Worm (Caenorhabditis elegans) whole organism, L4 larva: Measurements from ENCODE around the gene sru-48.

Experiments
- F10B5.3 ChIP-seq: sonication (generic microtip); optimal IDR thresholded peaks from 2 replicates; lab custom pipeline; 2016; ENCODE audit warnings: mild to moderate bottlenecking, missing genetic modification characterization, missing compliant biosample characterization
- F26F4.8 ChIP-seq: fragments of 200-800 bp; sonication (Bioruptor generic); conservative IDR thresholded peaks from 2 replicates; pipeline ENCODE4 v1.3.6; 2022; ENCODE audit warnings: missing genetic modification characterization, missing compliant biosample characterization
- F37D6.2 ChIP-seq: sonication (generic microtip); optimal IDR thresholded peaks from 2 replicates; lab custom pipeline; 2016; ENCODE audit warnings: mild to moderate bottlenecking, missing genetic modification characterization, missing compliant biosample characterization
- F44E2.7 ChIP-seq: fragments of 200-800 bp; sonication (Bioruptor generic); IDR thresholded peaks from 2 replicates; pipeline ENCODE4 v2.1.2; 2022; ENCODE audit warnings: missing genetic modification characterization, missing compliant biosample characterization
- R02D3.7 ChIP-seq: fragments of 150-350 bp; sonication (generic microtip); optimal IDR thresholded peaks from 3 replicates; lab custom pipeline; 2014; ENCODE audit warnings: missing biosample characterization, missing genetic modification characterization
- T20F7.1 ChIP-seq: fragments of 200-800 bp; sonication (Bioruptor generic); optimal IDR thresholded peaks from 2 replicates; lab custom pipeline; 2018; ENCODE audit warnings: mild to moderate bottlenecking, missing genetic modification characterization, missing compliant biosample characterization
- Y48G9A.11 ChIP-seq: fragments of 200-800 bp; sonication (Bioruptor generic); IDR thresholded peaks from 2 replicates; pipeline ENCODE4 v1.3.6; 2022; ENCODE audit warnings: missing genetic modification reagents, missing genetic modification characterization, missing compliant biosample characterization
- Y5F2A.4 ChIP-seq: fragments of 200-800 bp; sonication (Bioruptor generic); optimal IDR thresholded peaks from 2 replicates; lab custom pipeline; 2018; ENCODE audit warnings: mild to moderate bottlenecking, missing genetic modification characterization, missing compliant biosample characterization
- ZK337.2 ChIP-seq: fragments of 200-800 bp; sonication (Bioruptor generic); IDR thresholded peaks from 2 replicates; pipeline ENCODE4 v1.3.6; 2022; ENCODE audit warnings: missing genetic modification reagents, missing genetic modification characterization, missing compliant biosample characterization
- ama-1 ChIP-seq: fragments of 150-350 bp; optimal IDR thresholded peaks from 2 replicates; lab custom pipeline; 2014; ENCODE audit warnings: inconsistent platforms, mixed read lengths
- ceh-28 ChIP-seq: fragments of 150-350 bp; optimal IDR thresholded peaks from 2 replicates; lab custom pipeline; 2014; ENCODE audit warnings: missing biosample characterization, missing genetic modification reagents, missing genetic modification characterization
- ceh-62 ChIP-seq: sonication (generic microtip); optimal IDR thresholded peaks from 2 replicates; lab custom pipeline; 2017; ENCODE audit warnings: missing biosample characterization, missing genetic modification characterization
- ceh-82 ChIP-seq: sonication (generic microtip); optimal IDR thresholded peaks from 2 replicates; lab custom pipeline; 2017; ENCODE audit warnings: missing biosample characterization, missing genetic modification characterization
- ces-1 ChIP-seq: fragments of 150-350 bp; sonication (generic microtip); optimal IDR thresholded peaks from 4 replicates; lab custom pipeline; 2014; ENCODE audit warnings: missing biosample characterization, missing genetic modification reagents, missing genetic modification characterization
- cey-2 ChIP-seq: sonication (generic microtip); optimal IDR thresholded peaks from 3 replicates; lab custom pipeline; 2017; ENCODE audit warnings: missing genetic modification characterization, mild to moderate bottlenecking, missing compliant biosample characterization, antibody characterized with exemption, borderline replicate concordance; ENCODE audit not compliant: insufficient read depth
- ctbp-1 ChIP-seq: fragments of 200-800 bp; sonication (Bioruptor generic); IDR thresholded peaks from 2 replicates; pipeline ENCODE4 v1.3.6; 2022; ENCODE audit warnings: missing genetic modification reagents, missing genetic modification characterization, missing compliant biosample characterization
- daf-12 ChIP-seq: fragments of 150-350 bp; optimal IDR thresholded peaks from 2 replicates; lab custom pipeline; 2014; ENCODE audit warnings: missing biosample characterization, missing genetic modification reagents, missing genetic modification characterization
- daf-16 ChIP-seq, 3 experiments: sonication (generic microtip); optimal IDR thresholded peaks; 2 replicates each; lab custom pipeline; 2016 to 2017; ENCODE audit warnings: missing genetic modification characterization in 3 of 3, missing genetic modification reagents in 3 of 3, mild to moderate bottlenecking in 2 of 3, missing compliant biosample characterization in 2 of 3, missing biosample characterization in 1 of 3, moderate library complexity in 1 of 3
- daf-19 ChIP-seq: fragments of 200-800 bp; sonication (Bioruptor generic); conservative IDR thresholded peaks from 2 replicates; pipeline ENCODE4 v1.3.6; 2022; ENCODE audit warnings: missing genetic modification characterization, missing compliant biosample characterization
- daf-8 ChIP-seq: fragments of 200-800 bp; sonication (Bioruptor generic); IDR thresholded peaks from 2 replicates; pipeline ENCODE4 v1.3.6; 2022; ENCODE audit warnings: missing genetic modification characterization, missing compliant biosample characterization
- dmd-6 ChIP-seq: fragments of 200-800 bp; sonication (Bioruptor generic); IDR thresholded peaks from 2 replicates; pipeline ENCODE4 v1.3.6; 2022; ENCODE audit warnings: missing genetic modification reagents, missing genetic modification characterization, missing compliant biosample characterization
- dmd-8 ChIP-seq: fragments of 200-800 bp; sonication (Bioruptor generic); IDR thresholded peaks from 2 replicates; pipeline ENCODE4 v1.3.6; 2022; ENCODE audit warnings: missing genetic modification characterization, missing compliant biosample characterization
- dpl-1 ChIP-seq: fragments of 150-350 bp; optimal IDR thresholded peaks from 2 replicates; lab custom pipeline; 2014; ENCODE audit warnings: missing biosample characterization, missing genetic modification reagents, missing genetic modification characterization
- duxl-1 ChIP-seq: sonication (generic microtip); optimal IDR thresholded peaks from 2 replicates; lab custom pipeline; 2016; ENCODE audit warnings: mild to moderate bottlenecking, missing genetic modification characterization, moderate library complexity, missing compliant biosample characterization; ENCODE audit not compliant: poor library complexity
- egl-27 ChIP-seq: sonication (generic microtip); optimal IDR thresholded peaks from 3 replicates; lab custom pipeline; 2017; ENCODE audit warnings: missing biosample characterization, missing genetic modification reagents, missing genetic modification characterization
- egl-43 ChIP-seq: fragments of 200-800 bp; sonication (Bioruptor generic); IDR thresholded peaks from 2 replicates; pipeline ENCODE4 v1.3.6; 2022; ENCODE audit warnings: missing genetic modification reagents, missing genetic modification characterization, missing compliant biosample characterization
- fos-1 ChIP-seq: fragments of 150-350 bp; optimal IDR thresholded peaks from 2 replicates; lab custom pipeline; 2014; ENCODE audit warnings: missing biosample characterization, missing genetic modification characterization
- gei-8 ChIP-seq: fragments of 200-800 bp; sonication (Bioruptor generic); optimal IDR thresholded peaks from 2 replicates; lab custom pipeline; 2018; ENCODE audit warnings: mild to moderate bottlenecking, missing genetic modification characterization, missing compliant biosample characterization
- hlh-11 ChIP-seq: fragments of 200-800 bp; sonication (Bioruptor generic); optimal IDR thresholded peaks from 2 replicates; lab custom pipeline; 2018; ENCODE audit warnings: mild to moderate bottlenecking, missing genetic modification characterization, missing compliant biosample characterization
- hlh-30 ChIP-seq: sonication (generic microtip); optimal IDR thresholded peaks from 2 replicates; lab custom pipeline; 2017; ENCODE audit warnings: antibody characterized with exemption, mild to moderate bottlenecking, missing genetic modification characterization, missing compliant biosample characterization; ENCODE audit not compliant: insufficient read depth
- hmg-1.1 ChIP-seq: fragments of 200-800 bp; sonication (Bioruptor generic); IDR thresholded peaks from 2 replicates; pipeline ENCODE4 v1.3.6; 2022; ENCODE audit warnings: missing genetic modification reagents, missing genetic modification characterization, missing compliant biosample characterization
- jun-1 ChIP-seq: fragments of 150-350 bp; optimal IDR thresholded peaks from 2 replicates; lab custom pipeline; 2014; ENCODE audit warnings: missing biosample characterization, missing genetic modification reagents, missing genetic modification characterization
- lin-1 ChIP-seq: fragments of 200-800 bp; sonication (Bioruptor generic); IDR thresholded peaks from 2 replicates; pipeline ENCODE4 v1.3.6; 2022; ENCODE audit warnings: missing genetic modification reagents, missing genetic modification characterization, missing compliant biosample characterization
- lin-38 ChIP-seq: fragments of 200-800 bp; sonication (Bioruptor generic); IDR thresholded peaks from 2 replicates; pipeline ENCODE4 v1.3.6; 2022; ENCODE audit warnings: missing genetic modification reagents, missing genetic modification characterization, missing compliant biosample characterization
- lir-3 ChIP-seq: sonication (generic microtip); optimal IDR thresholded peaks from 2 replicates; lab custom pipeline; 2016; ENCODE audit warnings: mild to moderate bottlenecking, missing genetic modification characterization, missing compliant biosample characterization
- madf-5 ChIP-seq, 2 experiments: fragments of 200-800 bp; sonication (Bioruptor generic); IDR thresholded peaks; 2 replicates each; pipeline ENCODE4 v1.3.6; 2022; ENCODE audit warnings: missing compliant biosample characterization in 2 of 2, missing genetic modification characterization in 2 of 2
- mdl-1 ChIP-seq, 2 experiments: fragments of 150-350 bp in 1 of 2; sonication (generic microtip) in 1 of 2; optimal IDR thresholded peaks; 2 replicates each; lab custom pipeline; 2014 to 2017; ENCODE audit warnings: missing biosample characterization in 2 of 2, missing genetic modification characterization in 2 of 2
- mdt-29 ChIP-seq: fragments of 200-800 bp; sonication (Bioruptor generic); IDR thresholded peaks from 2 replicates; pipeline ENCODE4 v1.3.6; 2022; ENCODE audit warnings: missing genetic modification reagents, missing genetic modification characterization, missing compliant biosample characterization
- mep-1 ChIP-seq: fragments of 150-350 bp; sonication (generic microtip); optimal IDR thresholded peaks from 3 replicates; lab custom pipeline; 2014; ENCODE audit warnings: missing biosample characterization, missing genetic modification characterization
- mxl-2 ChIP-seq: fragments of 200-800 bp; sonication (Bioruptor generic); conservative IDR thresholded peaks from 2 replicates; pipeline ENCODE4 v1.3.6; 2022; ENCODE audit warnings: missing genetic modification reagents, missing genetic modification characterization, missing compliant biosample characterization
- nhr-237 ChIP-seq: sonication (generic microtip); optimal IDR thresholded peaks from 2 replicates; lab custom pipeline; 2017; ENCODE audit warnings: missing biosample characterization, missing genetic modification characterization
- nhr-42 ChIP-seq: fragments of 200-800 bp; sonication (Bioruptor generic); IDR thresholded peaks from 2 replicates; pipeline ENCODE4 v1.3.6; 2022; ENCODE audit warnings: missing genetic modification characterization, missing compliant biosample characterization
- nhr-76 ChIP-seq: fragments of 150-350 bp; optimal IDR thresholded peaks from 2 replicates; lab custom pipeline; 2014; ENCODE audit warnings: missing biosample characterization, missing genetic modification characterization
- rbr-2 ChIP-seq: sonication (generic microtip); optimal IDR thresholded peaks from 2 replicates; lab custom pipeline; 2016; ENCODE audit warnings: missing genotype, missing genetic modification characterization, missing compliant biosample characterization
- saeg-2 ChIP-seq: fragments of 200-800 bp; sonication (Bioruptor generic); IDR thresholded peaks from 2 replicates; pipeline ENCODE4 v1.3.6; 2022; ENCODE audit warnings: missing genetic modification reagents, missing genetic modification characterization, missing compliant biosample characterization
- sdz-12 ChIP-seq: fragments of 200-800 bp; sonication (Bioruptor generic); optimal IDR thresholded peaks from 2 replicates; lab custom pipeline; 2018; ENCODE audit warnings: mild to moderate bottlenecking, missing genetic modification characterization, missing compliant biosample characterization
- spr-3 ChIP-seq: fragments of 200-800 bp; sonication (Bioruptor generic); optimal IDR thresholded peaks from 2 replicates; lab custom pipeline; 2018; ENCODE audit warnings: mild to moderate bottlenecking, missing genetic modification characterization, missing compliant biosample characterization
- unc-39 ChIP-seq: sonication (generic microtip); optimal IDR thresholded peaks from 2 replicates; lab custom pipeline; 2017; ENCODE audit warnings: missing biosample characterization, missing genetic modification characterization
- unc-62 ChIP-seq, 3 experiments: fragments of 150-350 bp in 1 of 3; sonication (generic microtip); optimal IDR thresholded peaks in 2 of 3; peaks in 1 of 3; 1 replicate in 1 of 3; 2 replicates in 2 of 3; lab custom pipeline; 2014 to 2017; ENCODE audit warnings: missing biosample characterization in 3 of 3, missing genetic modification characterization in 3 of 3, missing genetic modification reagents in 3 of 3, missing genotype in 1 of 3
- vab-7 ChIP-seq: fragments of 200-800 bp; sonication (Bioruptor generic); IDR thresholded peaks from 2 replicates; pipeline ENCODE4 v1.3.6; 2022; ENCODE audit warnings: missing genetic modification reagents, missing genetic modification characterization, missing compliant biosample characterization
- zip-2 ChIP-seq: fragments of 150-350 bp; optimal IDR thresholded peaks from 2 replicates; lab custom pipeline; 2014; ENCODE audit warnings: missing biosample characterization, missing genetic modification characterization

sru-48 gene

ce11 chrX:5165037-5165436 is 14.9 kb upstream of the sru-48 start, which contains the start of gene mans-3 (continued):
- TF ChIP-seq hmg-1.1 (GFP tag; lab: Robert Waterston, UW) (peak; percentile 90), daf-16 (GFP tag; optimal IDR thresholded peaks at IDR 0.05; lab: Kevin White, UChicago) (peak; percentile 51 to 72), daf-16 (tag; optimal IDR thresholded peaks at IDR 0.05; lab: Kevin White, UChicago) (peak; percentile 70), rbr-2 (tag; lab: Kevin White, UChicago) (peak; percentile 94), saeg-2 (GFP tag; lab: Robert Waterston, UW) (0 out of 2 replicates have a peak, but pooled peaks have one; percentile 35), gei-8 (peak; percentile 15), lin-1 (GFP tag; lab: Robert Waterston, UW) (peak; percentile 81), mep-1 (tag; lab: Kevin White, UChicago) (peak; percentile 98), nhr-76 (tag; lab: Kevin White, UChicago) (no peak), vab-7 (no peak), hlh-11 (tag; lab: Kevin White, UChicago) (peak; percentile 98), F44E2.7 (GFP tag; lab: Robert Waterston, UW) (no peak), dpl-1 (GFP tag; lab: Kevin White, UChicago) (peak; percentile 79), hlh-30 (tag; lab: Kevin White, UChicago) (peak; percentile 96), Y48G9A.11 (GFP tag; lab: Robert Waterston, UW) (no peak), dmd-6 (peak; percentile 95), lir-3 (tag; lab: Kevin White, UChicago) (no peak), unc-62 (GFP tag; optimal IDR thresholded peaks at IDR 0.05 in 1 of 2; lab: Kevin White, UChicago) (peak in 1 of 2 experiments; percentile 84), unc-62 (tag; optimal IDR thresholded peaks at IDR 0.05; lab: Kevin White, UChicago) (no peak), daf-12 (tag; lab: Kevin White, UChicago) (no peak), Y5F2A.4 (GFP tag; lab: Kevin White, UChicago) (no peak), F37D6.2 (tag; lab: Kevin White, UChicago) (peak; percentile 87), spr-3 (GFP tag; lab: Kevin White, UChicago) (no peak), daf-8 (GFP tag; lab: Robert Waterston, UW) (no peak), unc-39 (tag; lab: Kevin White, UChicago) (no peak), ceh-62 (no peak), ama-1 (no peak), egl-27 (tag; lab: Kevin White, UChicago) (no peak), ces-1 (GFP tag; lab: Kevin White, UChicago) (no peak), sdz-12 (GFP tag; lab: Kevin White, UChicago) (no peak), jun-1 (tag; lab: Kevin White, UChicago) (peak; percentile 42), mxl-2 (GFP tag; lab: Robert Waterston, UW) (peak; percentile 96), nhr-237 (tag; lab: Kevin White, UChicago) (no peak), daf-19 (GFP tag; lab: Robert Waterston, UW) (no peak; the same call in 1 of the 2 replicates), ctbp-1 (no peak; the same call in 1 of the 2 replicates), F10B5.3 (tag; lab: Kevin White, UChicago) (no peak), lin-38 (GFP tag; lab: Robert Waterston, UW) (no peak), T20F7.1 (GFP tag; lab: Kevin White, UChicago) (peak; percentile 84), ceh-28 (tag; lab: Kevin White, UChicago) (no peak), nhr-42 (peak; percentile 81), duxl-1 (peak; percentile 84), ceh-82 (no peak), zip-2 (peak; percentile 73), ZK337.2 (GFP tag; lab: Robert Waterston, UW) (no peak), madf-5 (GFP tag; IDR thresholded peaks at IDR 0.05; lab: Robert Waterston, UW) (no peak), mdl-1 (tag; optimal IDR thresholded peaks at IDR 0.05; lab: Kevin White, UChicago) (peak; percentile 92 to 100), dmd-8 (GFP tag; lab: Robert Waterston, UW) (no peak), fos-1 (tag; lab: Kevin White, UChicago) (no peak), mdt-29 (GFP tag; lab: Robert Waterston, UW) (no peak), cey-2 (peak; percentile 44), egl-43 (GFP tag; lab: Robert Waterston, UW) (no peak), F26F4.8 (GFP tag; lab: Robert Waterston, UW) (no peak), R02D3.7 (no peak)
